Worm (Caenorhabditis elegans) whole organism, young adult: Measurements from ENCODE around the gene str-238.

Experiments used
- B0019.2 ChIP-seq: fragments of 200-800 bp; sonication (Bioruptor generic); conservative IDR thresholded peaks from 2 replicates; pipeline ENCODE4 v1.3.6; 2022; ENCODE audit warnings: missing genetic modification reagents, missing genetic modification characterization, missing compliant biosample characterization
- B0035.1 ChIP-seq: sonication (generic microtip); optimal IDR thresholded peaks from 2 replicates; lab custom pipeline; 2016; ENCODE audit warnings: missing genetic modification characterization, mild to moderate bottlenecking, missing compliant biosample characterization, missing genotype, missing genetic modification reagents
- F23B12.7 ChIP-seq: sonication (generic microtip); optimal IDR thresholded peaks from 2 replicates; lab custom pipeline; 2017; ENCODE audit warnings: missing genetic modification characterization, mild to moderate bottlenecking, missing compliant biosample characterization, antibody characterized with exemption, moderate library complexity; ENCODE audit not compliant: insufficient read depth
- F49E8.2 ChIP-seq: sonication (generic microtip); optimal IDR thresholded peaks from 3 replicates; lab custom pipeline; 2017; ENCODE audit warnings: missing genetic modification characterization, mild to moderate bottlenecking, missing compliant biosample characterization, antibody characterized with exemption, moderate library complexity; ENCODE audit not compliant: insufficient read depth
- F55B11.4 ChIP-seq: sonication (generic microtip); optimal IDR thresholded peaks from 2 replicates; lab custom pipeline; 2016; ENCODE audit warnings: missing compliant biosample characterization, missing genetic modification characterization, borderline replicate concordance; ENCODE audit not compliant: insufficient read depth
- F57A8.1 ChIP-seq: fragments of 200-800 bp; sonication (Bioruptor generic); optimal IDR thresholded peaks from 2 replicates; lab custom pipeline; 2018; ENCODE audit warnings: mild to moderate bottlenecking, missing genetic modification characterization, moderate library complexity, missing compliant biosample characterization
- K11D2.4 ChIP-seq: fragments of 200-800 bp; sonication (Bioruptor generic); IDR thresholded peaks from 2 replicates; pipeline ENCODE4 v1.3.6; 2022; ENCODE audit warnings: missing genetic modification reagents, missing genetic modification characterization, missing compliant biosample characterization
- K12H6.12 ChIP-seq: fragments of 200-800 bp; sonication (Bioruptor generic); optimal IDR thresholded peaks from 2 replicates; lab custom pipeline; 2018; ENCODE audit warnings: mild to moderate bottlenecking, missing genetic modification characterization, missing compliant biosample characterization
- T07F8.4 ChIP-seq: sonication (generic microtip); optimal IDR thresholded peaks from 2 replicates; lab custom pipeline; 2016; ENCODE audit warnings: mild to moderate bottlenecking, missing genetic modification characterization, moderate library complexity, missing compliant biosample characterization
- Y53G8AR.9 ChIP-seq: fragments of 200-800 bp; sonication (Bioruptor generic); conservative IDR thresholded peaks from 2 replicates; pipeline ENCODE4 v1.3.6; 2022; ENCODE audit warnings: missing genetic modification reagents, missing genetic modification characterization, missing compliant biosample characterization
- Y67H2A.10 ChIP-seq: fragments of 200-800 bp; sonication (Bioruptor generic); conservative IDR thresholded peaks from 2 replicates; pipeline ENCODE4 v1.3.6; 2022; ENCODE audit warnings: missing genetic modification reagents, missing genetic modification characterization, missing compliant biosample characterization
- Y95B8A.8 ChIP-seq: fragments of 200-800 bp; sonication (Bioruptor generic); IDR thresholded peaks from 2 replicates; pipeline ENCODE4 v1.3.6; 2022; ENCODE audit warnings: missing genetic modification reagents, missing genetic modification characterization, missing compliant biosample characterization
- ZK185.1 ChIP-seq: sonication (generic microtip); optimal IDR thresholded peaks from 2 replicates; lab custom pipeline; 2016; ENCODE audit warnings: mild to moderate bottlenecking, missing genetic modification characterization, missing compliant biosample characterization; ENCODE audit not compliant: poor library complexity, severe bottlenecking
- ama-1 ChIP-seq, 3 experiments: fragments of 150-350 bp in 1 of 3; sonication (generic microtip) in 2 of 3; optimal IDR thresholded peaks; 2 replicates each; lab custom pipeline; 2014 to 2018; ENCODE audit warnings: missing biosample characterization in 2 of 3, missing genetic modification characterization in 2 of 3, missing genetic modification reagents in 2 of 3
- attf-5 ChIP-seq: fragments of 200-800 bp; sonication (Bioruptor generic); optimal IDR thresholded peaks from 2 replicates; lab custom pipeline; 2018; ENCODE audit warnings: mild to moderate bottlenecking, missing genetic modification characterization, missing compliant biosample characterization
- bed-1 ChIP-seq: fragments of 200-800 bp; sonication (Bioruptor generic); IDR thresholded peaks from 2 replicates; pipeline ENCODE4 v1.3.6; 2022; ENCODE audit warnings: missing genetic modification reagents, missing genetic modification characterization, missing compliant biosample characterization
- ccch-3 ChIP-seq: fragments of 200-800 bp; sonication (Bioruptor generic); optimal IDR thresholded peaks from 2 replicates; lab custom pipeline; 2018; ENCODE audit warnings: mild to moderate bottlenecking, missing genetic modification characterization, missing compliant biosample characterization
- cebp-1 ChIP-seq, 2 experiments: fragments of 200-800 bp in 1 of 2; sonication (Bioruptor generic) in 1 of 2; sonication (generic microtip) in 1 of 2; IDR thresholded peaks in 1 of 2; optimal IDR thresholded peaks in 1 of 2; 2 replicates each; pipeline versions ENCODE4 v1.3.6 to Lab custom; 2017 to 2022; ENCODE audit warnings: missing compliant biosample characterization in 2 of 2, missing genetic modification characterization in 2 of 2, mild to moderate bottlenecking in 1 of 2, missing genetic modification reagents in 1 of 2, moderate library complexity in 1 of 2
- chd-7 ChIP-seq: sonication (generic microtip); optimal IDR thresholded peaks from 2 replicates; lab custom pipeline; 2016; ENCODE audit warnings: mild to moderate bottlenecking, missing genetic modification characterization, moderate library complexity, missing compliant biosample characterization
- dox-1 ChIP-seq: fragments of 200-800 bp; sonication (Bioruptor generic); IDR thresholded peaks from 2 replicates; pipeline ENCODE4 v1.3.6; 2022; ENCODE audit warnings: missing genetic modification reagents, missing genetic modification characterization, missing compliant biosample characterization
- egl-44 ChIP-seq: fragments of 200-800 bp; sonication (Bioruptor generic); IDR thresholded peaks from 2 replicates; pipeline ENCODE4 v1.3.6; 2022; ENCODE audit warnings: missing genetic modification reagents, missing genetic modification characterization, missing compliant biosample characterization
- gei-17 ChIP-seq: fragments of 200-800 bp; sonication (Bioruptor generic); optimal IDR thresholded peaks from 2 replicates; lab custom pipeline; 2018; ENCODE audit warnings: mild to moderate bottlenecking, missing genetic modification characterization, missing compliant biosample characterization
- hmg-1.2 ChIP-seq: fragments of 200-800 bp; sonication (Bioruptor generic); IDR thresholded peaks from 2 replicates; pipeline ENCODE4 v1.3.6; 2022; ENCODE audit warnings: missing genetic modification reagents, missing genetic modification characterization, missing compliant biosample characterization
- lag-1 ChIP-seq: fragments of 200-800 bp; sonication (Bioruptor generic); IDR thresholded peaks from 2 replicates; pipeline ENCODE4 v1.3.6; 2022; ENCODE audit warnings: missing genetic modification reagents, missing genetic modification characterization, missing compliant biosample characterization
- lin-26 ChIP-seq: fragments of 200-800 bp; sonication (Bioruptor generic); IDR thresholded peaks from 2 replicates; pipeline ENCODE4 v1.3.6; 2022; ENCODE audit warnings: missing genetic modification reagents, missing genetic modification characterization, missing compliant biosample characterization
- lin-40 ChIP-seq: sonication (generic microtip); optimal IDR thresholded peaks from 2 replicates; lab custom pipeline; 2016; ENCODE audit warnings: missing genetic modification characterization, mild to moderate bottlenecking, missing compliant biosample characterization, missing genotype, missing genetic modification reagents
- lin-54 ChIP-seq: fragments of 200-800 bp; sonication (Bioruptor generic); optimal IDR thresholded peaks from 2 replicates; lab custom pipeline; 2018; ENCODE audit warnings: mild to moderate bottlenecking, missing genetic modification characterization, missing compliant biosample characterization
- madf-3 ChIP-seq: fragments of 200-800 bp; sonication (Bioruptor generic); IDR thresholded peaks from 2 replicates; pipeline ENCODE4 v1.3.6; 2022; ENCODE audit warnings: missing genetic modification reagents, missing genetic modification characterization, missing compliant biosample characterization
- mxl-1 ChIP-seq: sonication (generic microtip); optimal IDR thresholded peaks from 2 replicates; lab custom pipeline; 2016; ENCODE audit warnings: missing genetic modification characterization, missing compliant biosample characterization
- nfyb-1 ChIP-seq: fragments of 200-800 bp; sonication (Bioruptor generic); IDR thresholded peaks from 2 replicates; pipeline ENCODE4 v1.3.6; 2022; ENCODE audit warnings: missing genetic modification reagents, missing genetic modification characterization, missing compliant biosample characterization
- nhr-179 ChIP-seq: sonication (generic microtip); optimal IDR thresholded peaks from 2 replicates; lab custom pipeline; 2016; ENCODE audit warnings: mild to moderate bottlenecking, missing genetic modification characterization, missing compliant biosample characterization
- nhr-27 ChIP-seq: fragments of 200-800 bp; sonication (Bioruptor generic); optimal IDR thresholded peaks from 2 replicates; lab custom pipeline; 2018; ENCODE audit warnings: mild to moderate bottlenecking, missing genetic modification characterization, moderate library complexity, missing compliant biosample characterization
- nhr-80 ChIP-seq: sonication (generic microtip); optimal IDR thresholded peaks from 2 replicates; lab custom pipeline; 2016; ENCODE audit warnings: missing genetic modification characterization, missing compliant biosample characterization
- nhr-90 ChIP-seq: sonication (generic microtip); optimal IDR thresholded peaks from 2 replicates; lab custom pipeline; 2016; ENCODE audit warnings: missing genotype, mild to moderate bottlenecking, missing genetic modification characterization, missing compliant biosample characterization
- pbrm-1 ChIP-seq: fragments of 200-800 bp; sonication (Bioruptor generic); IDR thresholded peaks from 2 replicates; pipeline ENCODE4 v1.3.6; 2022; ENCODE audit warnings: missing genetic modification reagents, missing genetic modification characterization, missing compliant biosample characterization
- pha-4 ChIP-seq: fragments of 150-350 bp; sonication (generic microtip); optimal IDR thresholded peaks from 2 replicates; lab custom pipeline; 2014; ENCODE audit warnings: missing biosample characterization, missing genetic modification reagents, missing genetic modification characterization
- rec-8 ChIP-seq, 2 experiments: sonication (generic microtip); optimal IDR thresholded peaks; 2 replicates each; lab custom pipeline; 2016; ENCODE audit warnings: mild to moderate bottlenecking in 2 of 2, missing genetic modification characterization in 2 of 2, missing genetic modification reagents in 2 of 2, missing genotype in 2 of 2, missing biosample characterization in 1 of 2, missing compliant biosample characterization in 1 of 2, moderate library complexity in 1 of 2
- repo-1 ChIP-seq: sonication (generic microtip); optimal IDR thresholded peaks from 2 replicates; lab custom pipeline; 2017; ENCODE audit warnings: mild to moderate bottlenecking, missing genetic modification characterization, missing compliant biosample characterization
- rpc-1 ChIP-seq, 2 experiments: fragments of 150-350 bp in 1 of 2; sonication (generic microtip) in 1 of 2; optimal IDR thresholded peaks; 2 replicates each; lab custom pipeline; 2014 to 2018; ENCODE audit warnings: missing biosample characterization in 1 of 2, missing genetic modification characterization in 1 of 2, missing genetic modification reagents in 1 of 2, missing genotype in 1 of 2
- snpc-1.1 ChIP-seq: sonication (generic microtip); optimal IDR thresholded peaks from 2 replicates; lab custom pipeline; 2017; ENCODE audit warnings: missing genetic modification characterization, mild to moderate bottlenecking, missing compliant biosample characterization, antibody characterized with exemption, moderate library complexity, missing genotype, missing genetic modification reagents; ENCODE audit not compliant: insufficient read depth
- somi-1 ChIP-seq: fragments of 200-800 bp; sonication (Bioruptor generic); optimal IDR thresholded peaks from 2 replicates; lab custom pipeline; 2018; ENCODE audit warnings: mild to moderate bottlenecking, missing genetic modification characterization, missing compliant biosample characterization
- tbp1 ChIP-seq: fragments of 200-800 bp; sonication (Bioruptor generic); optimal IDR thresholded peaks from 2 replicates; lab custom pipeline; 2018; ENCODE audit warnings: mild to moderate bottlenecking, missing genetic modification characterization, missing compliant biosample characterization
- tlf-1 ChIP-seq: fragments of 200-800 bp; sonication (Bioruptor generic); optimal IDR thresholded peaks from 2 replicates; lab custom pipeline; 2018; ENCODE audit warnings: mild to moderate bottlenecking, missing genetic modification characterization, missing compliant biosample characterization
- ztf-22 ChIP-seq: fragments of 200-800 bp; sonication (Bioruptor generic); optimal IDR thresholded peaks from 2 replicates; lab custom pipeline; 2018; ENCODE audit warnings: mild to moderate bottlenecking, missing genetic modification characterization, moderate library complexity, missing compliant biosample characterization
- ztf-26 ChIP-seq: sonication (generic microtip); optimal IDR thresholded peaks from 2 replicates; lab custom pipeline; 2017; ENCODE audit warnings: missing genetic modification characterization, missing compliant biosample characterization
- ztf-3 ChIP-seq: fragments of 200-800 bp; sonication (Bioruptor generic); optimal IDR thresholded peaks from 2 replicates; lab custom pipeline; 2018; ENCODE audit warnings: mild to moderate bottlenecking, missing genetic modification characterization, missing compliant biosample characterization

str-238 gene

ce11 chrV:730216-730615, 34.6 kb upstream of the str-238 start:
- TF ChIP-seq madf-3 (GFP tag; lab: Robert Waterston, UW) (0 out of 2 replicates have a peak, but pooled peaks have one; percentile 47), nhr-90 (tag; lab: Kevin White, UChicago) (no peak), dox-1 (GFP tag; lab: Robert Waterston, UW) (peak; percentile 42; the same call in 1 of the 2 replicates), T07F8.4 (tag; lab: Kevin White, UChicago) (no peak), ccch-3 (GFP tag; lab: Kevin White, UChicago) (no peak), pbrm-1 (GFP tag; lab: Robert Waterston, UW) (no peak), tlf-1 (peak; percentile 46), chd-7 (tag; lab: Kevin White, UChicago) (peak; percentile 66), ztf-26 (tag; lab: Kevin White, UChicago) (peak; percentile 20), ZK185.1 (tag; lab: Kevin White, UChicago) (peak; percentile 25), cebp-1 (GFP tag; IDR thresholded peaks at IDR 0.05; lab: Robert Waterston, UW) (peak; percentile 37; the same call in 1 of the 2 replicates), cebp-1 (tag; optimal IDR thresholded peaks at IDR 0.05; lab: Kevin White, UChicago) (peak; percentile 71), repo-1 (tag; lab: Kevin White, UChicago) (peak; percentile 56), B0019.2 (GFP tag; lab: Robert Waterston, UW) (no peak), rec-8 (tag; optimal IDR thresholded peaks at IDR 0.05; lab: Kevin White, UChicago) (no peak), Y95B8A.8 (GFP tag; lab: Robert Waterston, UW) (0 out of 2 replicates have a peak, but pooled peaks have one; percentile 36), ama-1 (optimal IDR thresholded peaks at IDR 0.05; lab: Kevin White, UChicago) (no peak), ama-1 (GFP tag; optimal IDR thresholded peaks at IDR 0.05; lab: Kevin White, UChicago) (no peak), rpc-1 (optimal IDR thresholded peaks at IDR 0.05; lab: Kevin White, UChicago) (no peak), rpc-1 (tag; optimal IDR thresholded peaks at IDR 0.05; lab: Kevin White, UChicago) (no peak), K12H6.12 (tag; lab: Kevin White, UChicago) (no peak), lin-54 (GFP tag; lab: Kevin White, UChicago) (peak; percentile 11), nhr-27 (tag; lab: Kevin White, UChicago) (no peak), Y67H2A.10 (no peak), lag-1 (GFP tag; lab: Robert Waterston, UW) (no peak), F55B11.4 (tag; lab: Kevin White, UChicago) (no peak), lin-26 (GFP tag; lab: Robert Waterston, UW) (0 out of 2 replicates have a peak, but pooled peaks have one; percentile 24), pha-4 (no peak), Y53G8AR.9 (GFP tag; lab: Robert Waterston, UW) (peak; percentile 68; the same call in 1 of the 2 replicates), bed-1 (no peak), nhr-179 (tag; lab: Kevin White, UChicago) (no peak), egl-44 (GFP tag; lab: Robert Waterston, UW) (0 out of 2 replicates have a peak, but pooled peaks have one; percentile 55), snpc-1.1 (no peak), ztf-3 (GFP tag; lab: Kevin White, UChicago) (no peak), B0035.1 (tag; lab: Kevin White, UChicago) (no peak), F49E8.2 (tag; lab: Kevin White, UChicago) (no peak), tbp1 (GFP tag; lab: Kevin White, UChicago) (peak; percentile 51), ztf-22 (GFP tag; lab: Kevin White, UChicago) (peak; percentile 39), nhr-80 (tag; lab: Kevin White, UChicago) (peak; percentile 54), F57A8.1 (GFP tag; lab: Kevin White, UChicago) (no peak), lin-40 (tag; lab: Kevin White, UChicago) (peak; percentile 47), hmg-1.2 (GFP tag; lab: Robert Waterston, UW) (peak; percentile 27; the same call in 1 of the 2 replicates), gei-17 (GFP tag; lab: Kevin White, UChicago) (no peak), F23B12.7 (tag; lab: Kevin White, UChicago) (no peak), attf-5 (peak; percentile 38), mxl-1 (tag; lab: Kevin White, UChicago) (no peak), somi-1 (peak; percentile 25), K11D2.4 (peak; percentile 45; the same call in 1 of the 2 replicates), nfyb-1 (GFP tag; lab: Robert Waterston, UW) (peak; percentile 81)
